Worm (Caenorhabditis elegans): Measurements from ENCODE around the gene thoc-2.

The thoc-2 gene

ce11 chrIII:6420201-6420600 lies 52.4 kb downstream of the thoc-2 start (continued):
- TF ChIP-seq Y105C5A.15 (GFP tag; IDR thresholded peaks at IDR 0.05) (no peak), hlh-30 (tag; optimal IDR thresholded peaks at IDR 0.05; ENCODE audit: insufficient read depth) (peak; percentile 55), ceh-28 (tag; optimal IDR thresholded peaks at IDR 0.05) (no peak), ctbp-1 (GFP tag; IDR thresholded peaks at IDR 0.05) (no peak), daf-16 (GFP tag; optimal IDR thresholded peaks at IDR 0.05) (peak in 1 of 2 experiments; percentile 61), daf-16 (tag; optimal IDR thresholded peaks at IDR 0.05) (peak; percentile 36), T20F7.1 (GFP tag; optimal IDR thresholded peaks at IDR 0.05) (no peak), Y48G9A.11 (GFP tag; IDR thresholded peaks at IDR 0.05) (no peak), ama-1 (optimal IDR thresholded peaks at IDR 0.05) (no peak), R02D3.7 (tag; optimal IDR thresholded peaks at IDR 0.05) (no peak), unc-130 (GFP tag; optimal IDR thresholded peaks at IDR 0.05) (no peak), egl-43 (GFP tag; IDR thresholded peaks at IDR 0.05) (no peak), dmd-8 (GFP tag; IDR thresholded peaks at IDR 0.05) (0 out of 2 replicates have a peak, but pooled peaks have one; percentile 57), mdt-29 (GFP tag; IDR thresholded peaks at IDR 0.05) (0 out of 2 replicates have a peak, but pooled peaks have one; percentile 11), dmd-6 (GFP tag; IDR thresholded peaks at IDR 0.05) (peak; percentile 59), F44E2.7 (GFP tag; IDR thresholded peaks at IDR 0.05) (no peak), lin-38 (GFP tag; IDR thresholded peaks at IDR 0.05) (no peak), ceh-20 (GFP tag; IDR thresholded peaks at IDR 0.05) (0 out of 2 replicates have a peak, but pooled peaks have one; percentile 22), hmg-1.1 (GFP tag; IDR thresholded peaks at IDR 0.05) (peak; percentile 7; the same call in 1 of the 2 replicates), nhr-28 (tag; optimal IDR thresholded peaks at IDR 0.05) (peak; percentile 77)

- TF ChIP-seq aha-1 (tag), result peak; percentile 97
- peak; percentile 62; the same call in 1 of the 2 replicates for TF ChIP-seq mxl-2 (GFP tag; conservative IDR thresholded peaks at IDR 0.05)
- peak; percentile 56; the same call in 1 of the 2 replicates for TF ChIP-seq ctbp-1 (GFP tag; IDR thresholded peaks at IDR 0.05)
- TF ChIP-seq ztf-7 (tag; optimal IDR thresholded peaks at IDR 0.05), result no peak
- peak in 1 of 2 experiments; percentile 99 for TF ChIP-seq unc-62 (GFP tag; optimal IDR thresholded peaks at IDR 0.05 in 1 of 2)
- TF ChIP-seq unc-62 (tag; optimal IDR thresholded peaks at IDR 0.05), result no peak
- TF ChIP-seq nhr-25 (tag; optimal IDR thresholded peaks at IDR 0.05; ENCODE audit: borderline replicate concordance, insufficient read depth), result peak; percentile 73
- no peak for TF ChIP-seq F26F4.8 (GFP tag; conservative IDR thresholded peaks at IDR 0.05)
- no peak for TF ChIP-seq Y5F2A.4 (GFP tag; optimal IDR thresholded peaks at IDR 0.05)
- peak; percentile 97 for TF ChIP-seq hmg-1.1 (GFP tag; IDR thresholded peaks at IDR 0.05)
- TF ChIP-seq gei-8 (GFP tag; optimal IDR thresholded peaks at IDR 0.05), result peak; percentile 74
- peak; percentile 18 for TF ChIP-seq dpl-1 (GFP tag; optimal IDR thresholded peaks at IDR 0.05)
- no peak for TF ChIP-seq daf-19 (GFP tag; conservative IDR thresholded peaks at IDR 0.05)
- TF ChIP-seq mdl-1 (tag; optimal IDR thresholded peaks at IDR 0.05), result peak; percentile 96 to 99
- TF ChIP-seq egl-27 (tag; optimal IDR thresholded peaks at IDR 0.05), result no peak
- TF ChIP-seq lin-38 (GFP tag; IDR thresholded peaks at IDR 0.05), result peak; percentile 68
- 0 out of 2 replicates have a peak, but pooled peaks have one; percentile 39 for TF ChIP-seq ZK337.2 (GFP tag; IDR thresholded peaks at IDR 0.05)
- TF ChIP-seq spr-1 (tag; optimal IDR thresholded peaks at IDR 0.05), result peak; percentile 72
- TF ChIP-seq saeg-2 (GFP tag; IDR thresholded peaks at IDR 0.05), result peak; percentile 93
- peak; percentile 40 for TF ChIP-seq nhr-76 (tag; optimal IDR thresholded peaks at IDR 0.05)
- TF ChIP-seq attf-4 (tag; optimal IDR thresholded peaks at IDR 0.05), result no peak
- no peak for TF ChIP-seq zip-2 (tag; optimal IDR thresholded peaks at IDR 0.05)
- no peak for TF ChIP-seq tag-97 (GFP tag; IDR thresholded peaks at IDR 0.05)
- peak; percentile 78 for TF ChIP-seq spr-3 (GFP tag; optimal IDR thresholded peaks at IDR 0.05)
- TF ChIP-seq dmd-6 (GFP tag; IDR thresholded peaks at IDR 0.05), result peak; percentile 98
- peak; percentile 76 for TF ChIP-seq T20F7.1 (GFP tag; optimal IDR thresholded peaks at IDR 0.05)
- no peak for TF ChIP-seq lin-29 (GFP tag; IDR thresholded peaks at IDR 0.05)
- TF ChIP-seq lin-1 (GFP tag; IDR thresholded peaks at IDR 0.05), result peak; percentile 95
- no peak for TF ChIP-seq daf-12 (tag; optimal IDR thresholded peaks at IDR 0.05)
- TF ChIP-seq zfp-3 (GFP tag; conservative IDR thresholded peaks at IDR 0.05), result peak; percentile 88
- peak; percentile 79 for TF ChIP-seq mep-1 (tag; optimal IDR thresholded peaks at IDR 0.05)
- TF ChIP-seq lsy-2 (tag; optimal IDR thresholded peaks at IDR 0.05), result peak; percentile 69 to 82
- TF ChIP-seq fos-1 (tag; optimal IDR thresholded peaks at IDR 0.05), result no peak
- TF ChIP-seq sdz-12 (GFP tag; optimal IDR thresholded peaks at IDR 0.05), result no peak
- peak; percentile 88 for TF ChIP-seq set-16 (GFP tag; IDR thresholded peaks at IDR 0.05)
- no peak for TF ChIP-seq zfp-2 (tag; optimal IDR thresholded peaks at IDR 0.05)
Observed at ce11 chrIII:6420995-6421404, 53.2 kb downstream of the thoc-2 start.

Measured in whole organism, L4 larva.